Fruit fly (Drosophila melanogaster) whole organism, prepupa: ENCODE measurements around the gene CG14667.

ENCODE experiments used
- CG10631 ChIP-seq: fragments of 200-800 bp; sonication (Bioruptor generic); optimal IDR thresholded peaks from 2 replicates; lab custom pipeline; 2016; ENCODE audit warnings: missing biosample characterization, missing genetic modification characterization
- CG11294 ChIP-seq: fragments of 200-800 bp; sonication (Bioruptor generic); IDR thresholded peaks from 2 replicates; pipeline ENCODE4 v1.3.6; 2022; ENCODE audit warnings: missing biosample characterization, missing genetic modification characterization
- CG11762 ChIP-seq: fragments of 200-800 bp; sonication (Bioruptor generic); optimal IDR thresholded peaks from 3 replicates; lab custom pipeline; 2016; ENCODE audit warnings: missing biosample characterization, missing genetic modification characterization; ENCODE audit not compliant: insufficient read depth
- CG11902 ChIP-seq: fragments of 200-800 bp; sonication (Bioruptor generic); optimal IDR thresholded peaks from 3 replicates; lab custom pipeline; 2016; ENCODE audit warnings: missing biosample characterization, missing genetic modification characterization
- CG15336 ChIP-seq: fragments of 200-800 bp; sonication (Bioruptor generic); IDR thresholded peaks from 2 replicates; pipeline ENCODE4 v1.3.6; 2022; ENCODE audit warnings: missing biosample characterization, missing genetic modification characterization
- CG1621 ChIP-seq: fragments of 200-800 bp; sonication (Bioruptor generic); optimal IDR thresholded peaks from 3 replicates; lab custom pipeline; 2018; ENCODE audit warnings: missing biosample characterization, mild to moderate bottlenecking, missing genetic modification characterization
- CG3032 ChIP-seq: fragments of 200-800 bp; optimal IDR thresholded peaks from 2 replicates; lab custom pipeline; 2019; ENCODE audit warnings: missing biosample characterization, mild to moderate bottlenecking, missing genetic modification characterization, moderate library complexity
- CG31627 ChIP-seq: fragments of 200-800 bp; sonication (Bioruptor generic); optimal IDR thresholded peaks from 3 replicates; lab custom pipeline; 2016; ENCODE audit warnings: missing biosample characterization, missing genetic modification characterization
- CG32006 ChIP-seq: fragments of 200-800 bp; sonication (Bioruptor generic); optimal IDR thresholded peaks from 3 replicates; lab custom pipeline; 2017; ENCODE audit warnings: missing biosample characterization, mild to moderate bottlenecking, missing genetic modification characterization
- CG3919 ChIP-seq: fragments of 200-800 bp; sonication (Bioruptor generic); optimal IDR thresholded peaks from 3 replicates; lab custom pipeline; 2016; ENCODE audit warnings: missing biosample characterization, missing genetic modification characterization
- CG4318 ChIP-seq: fragments of 200-800 bp; sonication (Bioruptor generic); optimal IDR thresholded peaks from 3 replicates; lab custom pipeline; 2017; ENCODE audit warnings: missing biosample characterization, mild to moderate bottlenecking, missing genetic modification characterization
- CG6163 ChIP-seq: fragments of 200-800 bp; sonication (Bioruptor generic); IDR thresholded peaks from 3 replicates; pipeline ENCODE4 v1.3.6; 2022; ENCODE audit warnings: missing biosample characterization, missing genetic modification characterization
- CG6276 ChIP-seq: fragments of 200-800 bp; sonication (Bioruptor generic); optimal IDR thresholded peaks from 2 replicates; lab custom pipeline; 2017; ENCODE audit warnings: missing biosample characterization, mild to moderate bottlenecking, missing genetic modification characterization
- CG8119 ChIP-seq: fragments of 200-800 bp; sonication (Bioruptor generic); IDR thresholded peaks from 3 replicates; pipeline ENCODE4 v1.3.6; 2022; ENCODE audit warnings: missing biosample characterization, missing genetic modification characterization
- CG8319 ChIP-seq: fragments of 200-800 bp; sonication (Bioruptor generic); optimal IDR thresholded peaks from 3 replicates; lab custom pipeline; 2016; ENCODE audit warnings: missing biosample characterization, missing genetic modification characterization
- CG8632 ChIP-seq: fragments of 200-800 bp; sonication (Bioruptor generic); optimal IDR thresholded peaks from 3 replicates; lab custom pipeline; 2016; ENCODE audit warnings: missing biosample characterization, missing genetic modification characterization
- CG9139 ChIP-seq: fragments of 200-800 bp; sonication (Bioruptor generic); optimal IDR thresholded peaks from 3 replicates; lab custom pipeline; 2017; ENCODE audit warnings: missing biosample characterization, mild to moderate bottlenecking, missing genetic modification characterization
- Eip75B ChIP-seq: fragments of 200-800 bp; sonication (Bioruptor generic); optimal IDR thresholded peaks from 3 replicates; lab custom pipeline; 2016; ENCODE audit warnings: missing biosample characterization, missing genetic modification characterization
- Eip78C ChIP-seq: fragments of 200-800 bp; sonication (Bioruptor generic); peaks from one replicate; lab custom pipeline; 2016; ENCODE audit warnings: missing biosample characterization, missing genetic modification characterization
- Ets21C ChIP-seq: fragments of 200-800 bp; sonication (Bioruptor generic); optimal IDR thresholded peaks from 3 replicates; lab custom pipeline; 2016; ENCODE audit warnings: missing biosample characterization, missing genetic modification characterization
- Ets96B ChIP-seq: fragments of 200-800 bp; optimal IDR thresholded peaks from 2 replicates; lab custom pipeline; 2019; ENCODE audit warnings: missing biosample characterization, mild to moderate bottlenecking, missing genetic modification characterization, moderate library complexity
- Gug ChIP-seq: fragments of 200-800 bp; sonication (Bioruptor generic); IDR thresholded peaks from 2 replicates; pipeline ENCODE4 v1.3.6; 2022; ENCODE audit warnings: missing biosample characterization, missing genetic modification characterization
- Hr39 ChIP-seq: fragments of 200-800 bp; sonication (Bioruptor generic); optimal IDR thresholded peaks from 2 replicates; lab custom pipeline; 2016; ENCODE audit warnings: missing biosample characterization, missing genetic modification characterization
- OdsH ChIP-seq: fragments of 200-800 bp; sonication (Bioruptor generic); optimal IDR thresholded peaks from 3 replicates; lab custom pipeline; 2016; ENCODE audit warnings: missing biosample characterization, missing genetic modification characterization
- Sox14 ChIP-seq: fragments of 200-800 bp; sonication (Bioruptor generic); optimal IDR thresholded peaks from 3 replicates; lab custom pipeline; 2016; ENCODE audit warnings: missing biosample characterization, missing genetic modification characterization
- achi ChIP-seq: fragments of 200-800 bp; sonication (Bioruptor generic); optimal IDR thresholded peaks from 3 replicates; lab custom pipeline; 2016; ENCODE audit warnings: missing biosample characterization, missing genetic modification characterization
- cyc ChIP-seq: fragments of 200-800 bp; sonication (Bioruptor generic); optimal IDR thresholded peaks from 3 replicates; lab custom pipeline; 2016; ENCODE audit warnings: missing biosample characterization, missing genetic modification characterization
- dsx ChIP-seq: fragments of 200-800 bp; optimal IDR thresholded peaks from 3 replicates; lab custom pipeline; 2019; ENCODE audit warnings: missing biosample characterization, mild to moderate bottlenecking, missing genetic modification characterization, moderate library complexity; ENCODE audit not compliant: poor library complexity, severe bottlenecking
- eg ChIP-seq: fragments of 200-800 bp; sonication (Bioruptor generic); IDR thresholded peaks from 3 replicates; pipeline ENCODE4 v1.3.6; 2022; ENCODE audit warnings: missing biosample characterization, missing genetic modification characterization
- fd59A ChIP-seq: fragments of 200-800 bp; sonication (Bioruptor generic); optimal IDR thresholded peaks from 2 replicates; lab custom pipeline; 2017; ENCODE audit warnings: missing biosample characterization, mild to moderate bottlenecking, missing genetic modification characterization, missing genetic modification reagents
- fd85E ChIP-seq: fragments of 200-800 bp; sonication (Bioruptor generic); optimal IDR thresholded peaks from 3 replicates; lab custom pipeline; 2016; ENCODE audit warnings: missing biosample characterization, missing genetic modification characterization
- net ChIP-seq: fragments of 200-800 bp; sonication (Bioruptor generic); optimal IDR thresholded peaks from 3 replicates; lab custom pipeline; 2016; ENCODE audit warnings: missing biosample characterization, missing genetic modification characterization
- pdm3 ChIP-seq: fragments of 200-800 bp; sonication (Bioruptor generic); optimal IDR thresholded peaks from 3 replicates; lab custom pipeline; 2016; ENCODE audit warnings: missing biosample characterization, missing genetic modification characterization
- salr ChIP-seq, 2 experiments: fragments of 200-800 bp; sonication (Bioruptor generic); optimal IDR thresholded peaks; 3 replicates each; lab custom pipeline; 2016 to 2018; ENCODE audit warnings: missing biosample characterization in 2 of 2, missing genetic modification characterization in 2 of 2, mild to moderate bottlenecking in 1 of 2
- svp ChIP-seq: fragments of 200-800 bp; sonication (Bioruptor generic); peaks from one replicate; lab custom pipeline; 2016; ENCODE audit warnings: missing biosample characterization, missing genetic modification characterization
- topi ChIP-seq: fragments of 200-800 bp; sonication (Bioruptor generic); optimal IDR thresholded peaks from 3 replicates; lab custom pipeline; 2016; ENCODE audit warnings: missing biosample characterization, missing genetic modification characterization
- vri ChIP-seq: fragments of 200-800 bp; sonication (Bioruptor generic); optimal IDR thresholded peaks from 3 replicates; lab custom pipeline; 2016; ENCODE audit warnings: missing biosample characterization, mild to moderate bottlenecking, missing genetic modification characterization

The CG14667 gene

dm6 chr3R:5393742-5394391 is 19.0 kb downstream of the CG14667 start, which contains the start of gene CG1172 (continued):
- TF ChIP-seq CG9139 (GFP tag; lab: Kevin White, UChicago): no peak
- no peak for TF ChIP-seq CG3032 (tag; lab: Kevin White, UChicago)
- TF ChIP-seq CG11902 (GFP tag; lab: Kevin White, UChicago): no peak
- no peak for TF ChIP-seq Eip75B (GFP tag; lab: Kevin White, UChicago)
- TF ChIP-seq cyc (GFP tag; lab: Kevin White, UChicago): no peak
- TF ChIP-seq CG8319 (GFP tag; lab: Kevin White, UChicago): no peak
- no peak for TF ChIP-seq salr (GFP tag; optimal IDR thresholded peaks at IDR 0.05; lab: Kevin White, UChicago)
- TF ChIP-seq net: no peak
- no peak for TF ChIP-seq CG11294
- no peak for TF ChIP-seq fd59A (GFP tag; lab: Kevin White, UChicago)
- TF ChIP-seq vri (GFP tag; lab: Kevin White, UChicago): no peak
- TF ChIP-seq fd85E: no peak

DNA sequence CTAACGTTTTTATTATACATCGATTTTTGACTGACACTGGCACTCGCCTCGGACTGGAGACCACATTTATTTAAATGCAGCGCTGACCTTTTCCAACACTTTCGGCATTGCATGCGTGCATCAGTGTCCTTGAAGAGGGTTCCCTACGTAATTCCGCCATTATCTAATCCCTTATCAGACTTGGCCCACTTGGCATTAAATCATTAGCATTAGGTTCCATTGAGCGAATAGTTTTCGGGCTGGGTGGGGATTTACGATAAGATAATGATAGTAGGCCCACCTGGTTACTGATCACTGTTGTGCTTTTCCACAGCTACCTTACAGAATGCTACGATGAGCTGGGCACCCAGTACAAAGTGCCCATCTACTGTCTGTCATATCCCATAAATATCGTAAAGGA is 20.4 kb downstream of the CG14667 start:
- TF ChIP-seq CG3032 (tag; lab: Kevin White, UChicago) (no peak), CG4318 (GFP tag; lab: Kevin White, UChicago) (no peak), Ets21C (GFP tag; lab: Kevin White, UChicago) (no peak), OdsH (GFP tag; lab: Kevin White, UChicago) (no peak), CG10631 (GFP tag; lab: Kevin White, UChicago) (no peak)

dm6 chr3R:5399096-5399495 is 24.3 kb downstream of the CG14667 start, which contains the start of gene Or83a:
TSS of gene Or83a (minus strand) at chr3R:5399196.
- no peak for TF ChIP-seq CG11762 (GFP tag; lab: Kevin White, UChicago)
- no peak for TF ChIP-seq CG31627 (GFP tag; lab: Kevin White, UChicago)
- TF ChIP-seq Ets96B (tag; lab: Kevin White, UChicago): no peak
- no peak for TF ChIP-seq salr (GFP tag; optimal IDR thresholded peaks at IDR 0.05; lab: Kevin White, UChicago)
- no peak for TF ChIP-seq achi (GFP tag; lab: Kevin White, UChicago)
- TF ChIP-seq topi (GFP tag; lab: Kevin White, UChicago): no peak
- TF ChIP-seq Hr39 (GFP tag; lab: Kevin White, UChicago): no peak
- TF ChIP-seq CG32006 (GFP tag; lab: Kevin White, UChicago): no peak
- no peak for TF ChIP-seq Gug (GFP tag; lab: Robert Waterston, UW)
- TF ChIP-seq CG11902 (GFP tag; lab: Kevin White, UChicago): no peak
- TF ChIP-seq CG3919: no peak

DNA sequence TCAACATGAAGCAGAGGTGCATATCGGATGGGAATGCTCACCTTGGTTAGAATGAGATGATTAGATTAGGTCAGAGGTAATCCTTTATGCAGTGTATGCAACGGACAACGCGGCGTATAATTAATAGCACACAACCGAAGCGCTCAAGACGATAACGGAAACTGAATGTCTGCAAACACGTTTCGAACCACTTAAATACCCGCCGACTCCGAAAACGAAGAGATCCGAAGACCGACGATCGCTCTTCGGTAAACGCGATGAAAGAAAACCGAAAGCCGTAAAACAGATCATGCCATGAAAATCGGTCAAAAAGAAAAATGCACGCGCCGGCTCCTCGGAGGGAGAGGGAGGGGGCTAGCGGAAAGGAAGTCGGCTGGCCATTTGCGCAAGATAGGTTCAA is 29.1 kb downstream of the CG14667 start, which contains the start of gene CG2663:
TSS of gene CG2663 (minus strand) at position 173 of the 400 bp plus-strand sequence.
- peak; percentile 15 for TF ChIP-seq CG3919
- no peak for TF ChIP-seq dsx (GFP tag; lab: Kevin White, UChicago)
- TF ChIP-seq svp: no peak
- TF ChIP-seq fd85E: no peak
- TF ChIP-seq CG1621 (tag; lab: Kevin White, UChicago): peak; percentile 2
- TF ChIP-seq CG9139 (GFP tag; lab: Kevin White, UChicago): no peak
- TF ChIP-seq achi (GFP tag; lab: Kevin White, UChicago): peak; percentile 1
- TF ChIP-seq Eip78C (GFP tag; lab: Kevin White, UChicago): peak; percentile 70
- no peak for TF ChIP-seq Sox14 (GFP tag; lab: Kevin White, UChicago)
- TF ChIP-seq eg: peak; percentile 55; the same call in 2 of the 3 replicates
- 0 out of 3 replicates have a peak, but pooled peaks have one; percentile 18 for TF ChIP-seq CG6163 (GFP tag; lab: Robert Waterston, UW)
- TF ChIP-seq CG8632 (GFP tag; lab: Kevin White, UChicago): no peak
- no peak for TF ChIP-seq pdm3 (GFP tag; lab: Kevin White, UChicago)
- TF ChIP-seq CG8119 (GFP tag; lab: Robert Waterston, UW): 0 out of 3 replicates have a peak, but pooled peaks have one; percentile 22
- TF ChIP-seq CG15336: peak; percentile 33; the same call in 1 of the 2 replicates
- TF ChIP-seq CG6276 (GFP tag; lab: Kevin White, UChicago): peak; percentile 6
